Worm (Caenorhabditis elegans) whole organism, L3 larva: Measurements from ENCODE around the gene prp-40.

Experiments
- ceh-82 ChIP-seq: fragments of 150-350 bp; optimal IDR thresholded peaks from 2 replicates; lab custom pipeline; 2014; ENCODE audit warnings: missing biosample characterization, missing genetic modification characterization
- daf-12 ChIP-seq: fragments of 150-350 bp; optimal IDR thresholded peaks from 2 replicates; lab custom pipeline; 2014; ENCODE audit warnings: missing biosample characterization, missing genetic modification reagents, missing genetic modification characterization
- elt-1 ChIP-seq: fragments of 150-350 bp; optimal IDR thresholded peaks from 2 replicates; lab custom pipeline; 2014; ENCODE audit warnings: missing biosample characterization, missing genetic modification characterization
- elt-3 ChIP-seq, 3 experiments: fragments of 150-350 bp in 1 of 3; sonication (generic microtip) in 2 of 3; optimal IDR thresholded peaks; 2 replicates in 2 of 3; 4 replicates in 1 of 3; lab custom pipeline; 2014 to 2017; ENCODE audit warnings: missing biosample characterization in 3 of 3, missing genetic modification characterization in 3 of 3
- eor-1 ChIP-seq, 2 experiments: fragments of 150-350 bp; optimal IDR thresholded peaks; 2 replicates each; lab custom pipeline; 2014 to 2018; ENCODE audit warnings: missing biosample characterization in 2 of 2, missing genetic modification characterization in 2 of 2
- nfya-1 ChIP-seq: sonication (generic microtip); optimal IDR thresholded peaks from 2 replicates; lab custom pipeline; 2017; ENCODE audit warnings: missing genetic modification characterization, mild to moderate bottlenecking, missing compliant biosample characterization, antibody characterized with exemption, moderate library complexity; ENCODE audit not compliant: insufficient read depth
- pha-4 ChIP-seq: fragments of 150-350 bp; optimal IDR thresholded peaks from 2 replicates; lab custom pipeline; 2014; ENCODE audit warnings: missing biosample characterization, missing genetic modification reagents, missing genetic modification characterization
- snpc-4 ChIP-seq: fragments of 150-350 bp; optimal IDR thresholded peaks from 2 replicates; lab custom pipeline; 2014; ENCODE audit warnings: missing biosample characterization, missing genetic modification characterization
- unc-62 ChIP-seq: fragments of 150-350 bp; sonication (generic microtip); optimal IDR thresholded peaks from 4 replicates; lab custom pipeline; 2014; ENCODE audit warnings: missing biosample characterization, missing genetic modification reagents, missing genetic modification characterization
- zag-1 ChIP-seq: fragments of 150-350 bp; optimal IDR thresholded peaks from 2 replicates; lab custom pipeline; 2014; ENCODE audit warnings: missing biosample characterization, missing genetic modification characterization
- ztf-4 ChIP-seq: fragments of 150-350 bp; optimal IDR thresholded peaks from 2 replicates; lab custom pipeline; 2014; ENCODE audit warnings: missing biosample characterization, missing genetic modification characterization

- TF ChIP-seq daf-12 (tag; lab: Kevin White, UChicago) (no peak), zag-1 (tag; lab: Kevin White, UChicago) (no peak), unc-62 (GFP tag; lab: Kevin White, UChicago) (no peak), eor-1 (tag; optimal IDR thresholded peaks at IDR 0.05; lab: Kevin White, UChicago) (no peak), ztf-4 (no peak), pha-4 (tag; lab: Kevin White, UChicago) (no peak), snpc-4 (tag; lab: Kevin White, UChicago) (no peak), elt-1 (no peak), nfya-1 (tag; lab: Kevin White, UChicago) (no peak), ceh-82 (tag; lab: Kevin White, UChicago) (no peak), elt-3 (tag; optimal IDR thresholded peaks at IDR 0.05; lab: Kevin White, UChicago) (no peak)
These were observed 45.3 kb upstream of the prp-40 start for ce11 chrIII:9476564-9476963.
